Fruit fly (Drosophila melanogaster) whole organism, prepupa: Measurements from ENCODE around the gene CG3473.

Experiments
- Blimp-1 ChIP-seq: fragments of 200-800 bp; sonication (Bioruptor generic); optimal IDR thresholded peaks from 3 replicates; lab custom pipeline; 2017; ENCODE audit warnings: missing biosample characterization, missing genetic modification characterization, mild to moderate bottlenecking, moderate library complexity, missing genetic modification reagents
- CG10631 ChIP-seq: fragments of 200-800 bp; sonication (Bioruptor generic); optimal IDR thresholded peaks from 2 replicates; lab custom pipeline; 2016; ENCODE audit warnings: missing biosample characterization, missing genetic modification characterization
- CG10669 ChIP-seq: fragments of 200-800 bp; sonication (Bioruptor generic); optimal IDR thresholded peaks from 3 replicates; lab custom pipeline; 2018; ENCODE audit warnings: missing biosample characterization, mild to moderate bottlenecking, missing genetic modification characterization, moderate library complexity
- CG11294 ChIP-seq: fragments of 200-800 bp; sonication (Bioruptor generic); IDR thresholded peaks from 2 replicates; pipeline ENCODE4 v1.3.6; 2022; ENCODE audit warnings: missing biosample characterization, missing genetic modification characterization
- CG1621 ChIP-seq: fragments of 200-800 bp; sonication (Bioruptor generic); optimal IDR thresholded peaks from 3 replicates; lab custom pipeline; 2018; ENCODE audit warnings: missing biosample characterization, mild to moderate bottlenecking, missing genetic modification characterization
- CG3032 ChIP-seq: fragments of 200-800 bp; optimal IDR thresholded peaks from 2 replicates; lab custom pipeline; 2019; ENCODE audit warnings: missing biosample characterization, mild to moderate bottlenecking, missing genetic modification characterization, moderate library complexity
- CG31627 ChIP-seq: fragments of 200-800 bp; sonication (Bioruptor generic); optimal IDR thresholded peaks from 3 replicates; lab custom pipeline; 2016; ENCODE audit warnings: missing biosample characterization, missing genetic modification characterization
- CG34406 ChIP-seq: fragments of 200-800 bp; sonication (Bioruptor generic); optimal IDR thresholded peaks from 3 replicates; lab custom pipeline; 2016; ENCODE audit warnings: missing biosample characterization, missing genetic modification characterization
- CG3919 ChIP-seq: fragments of 200-800 bp; sonication (Bioruptor generic); optimal IDR thresholded peaks from 3 replicates; lab custom pipeline; 2016; ENCODE audit warnings: missing biosample characterization, missing genetic modification characterization
- CG4318 ChIP-seq: fragments of 200-800 bp; sonication (Bioruptor generic); optimal IDR thresholded peaks from 3 replicates; lab custom pipeline; 2017; ENCODE audit warnings: missing biosample characterization, mild to moderate bottlenecking, missing genetic modification characterization
- CG6163 ChIP-seq: fragments of 200-800 bp; sonication (Bioruptor generic); IDR thresholded peaks from 3 replicates; pipeline ENCODE4 v1.3.6; 2022; ENCODE audit warnings: missing biosample characterization, missing genetic modification characterization
- CG6792 ChIP-seq: fragments of 200-800 bp; sonication (Bioruptor generic); optimal IDR thresholded peaks from 3 replicates; lab custom pipeline; 2016; ENCODE audit warnings: missing biosample characterization, missing genetic modification characterization
- CG6854 ChIP-seq: fragments of 200-800 bp; sonication (Bioruptor generic); optimal IDR thresholded peaks from 2 replicates; lab custom pipeline; 2017; ENCODE audit warnings: missing biosample characterization, mild to moderate bottlenecking, missing genetic modification characterization
- CG7368 ChIP-seq: fragments of 200-800 bp; sonication (Bioruptor generic); optimal IDR thresholded peaks from 3 replicates; lab custom pipeline; 2016; ENCODE audit warnings: missing biosample characterization, missing genetic modification characterization
- CG8119 ChIP-seq: fragments of 200-800 bp; sonication (Bioruptor generic); IDR thresholded peaks from 3 replicates; pipeline ENCODE4 v1.3.6; 2022; ENCODE audit warnings: missing biosample characterization, missing genetic modification characterization
- CG8319 ChIP-seq: fragments of 200-800 bp; sonication (Bioruptor generic); optimal IDR thresholded peaks from 3 replicates; lab custom pipeline; 2016; ENCODE audit warnings: missing biosample characterization, missing genetic modification characterization
- CG8632 ChIP-seq: fragments of 200-800 bp; sonication (Bioruptor generic); optimal IDR thresholded peaks from 3 replicates; lab custom pipeline; 2016; ENCODE audit warnings: missing biosample characterization, missing genetic modification characterization
- CG9139 ChIP-seq: fragments of 200-800 bp; sonication (Bioruptor generic); optimal IDR thresholded peaks from 3 replicates; lab custom pipeline; 2017; ENCODE audit warnings: missing biosample characterization, mild to moderate bottlenecking, missing genetic modification characterization
- Eip75B ChIP-seq: fragments of 200-800 bp; sonication (Bioruptor generic); optimal IDR thresholded peaks from 3 replicates; lab custom pipeline; 2016; ENCODE audit warnings: missing biosample characterization, missing genetic modification characterization
- Eip78C ChIP-seq: fragments of 200-800 bp; sonication (Bioruptor generic); peaks from one replicate; lab custom pipeline; 2016; ENCODE audit warnings: missing biosample characterization, missing genetic modification characterization
- Eip93F ChIP-seq: fragments of 200-800 bp; sonication (Bioruptor generic); optimal IDR thresholded peaks from 2 replicates; lab custom pipeline; 2016; ENCODE audit warnings: missing biosample characterization, mild to moderate bottlenecking, missing genetic modification characterization
- Ets21C ChIP-seq: fragments of 200-800 bp; sonication (Bioruptor generic); optimal IDR thresholded peaks from 3 replicates; lab custom pipeline; 2016; ENCODE audit warnings: missing biosample characterization, missing genetic modification characterization
- Ets96B ChIP-seq: fragments of 200-800 bp; optimal IDR thresholded peaks from 2 replicates; lab custom pipeline; 2019; ENCODE audit warnings: missing biosample characterization, mild to moderate bottlenecking, missing genetic modification characterization, moderate library complexity
- Hr39 ChIP-seq: fragments of 200-800 bp; sonication (Bioruptor generic); optimal IDR thresholded peaks from 2 replicates; lab custom pipeline; 2016; ENCODE audit warnings: missing biosample characterization, missing genetic modification characterization
- Hr4 ChIP-seq: fragments of 200-800 bp; sonication (Bioruptor generic); optimal IDR thresholded peaks from 3 replicates; lab custom pipeline; 2016; ENCODE audit warnings: missing biosample characterization, missing genetic modification characterization
- Met ChIP-seq: fragments of 200-800 bp; sonication (Bioruptor generic); optimal IDR thresholded peaks from 3 replicates; lab custom pipeline; 2016; ENCODE audit warnings: missing biosample characterization, missing genetic modification characterization
- OdsH ChIP-seq: fragments of 200-800 bp; sonication (Bioruptor generic); optimal IDR thresholded peaks from 3 replicates; lab custom pipeline; 2016; ENCODE audit warnings: missing biosample characterization, missing genetic modification characterization
- Smox ChIP-seq: fragments of 200-800 bp; sonication (Bioruptor generic); optimal IDR thresholded peaks from 3 replicates; lab custom pipeline; 2016; ENCODE audit warnings: missing biosample characterization, missing genetic modification characterization
- Sox102F ChIP-seq: fragments of 200-800 bp; sonication (Bioruptor generic); optimal IDR thresholded peaks from 2 replicates; lab custom pipeline; 2016; ENCODE audit warnings: missing biosample characterization, mild to moderate bottlenecking, missing genetic modification characterization
- Sox14 ChIP-seq: fragments of 200-800 bp; sonication (Bioruptor generic); optimal IDR thresholded peaks from 3 replicates; lab custom pipeline; 2016; ENCODE audit warnings: missing biosample characterization, missing genetic modification characterization
- achi ChIP-seq: fragments of 200-800 bp; sonication (Bioruptor generic); optimal IDR thresholded peaks from 3 replicates; lab custom pipeline; 2016; ENCODE audit warnings: missing biosample characterization, missing genetic modification characterization
- acj6 ChIP-seq: fragments of 200-800 bp; sonication (Bioruptor generic); optimal IDR thresholded peaks from 3 replicates; lab custom pipeline; 2016; ENCODE audit warnings: missing biosample characterization, missing genetic modification characterization
- cyc ChIP-seq: fragments of 200-800 bp; sonication (Bioruptor generic); optimal IDR thresholded peaks from 3 replicates; lab custom pipeline; 2016; ENCODE audit warnings: missing biosample characterization, missing genetic modification characterization
- dac ChIP-seq: fragments of 200-800 bp; sonication (Bioruptor generic); optimal IDR thresholded peaks from 2 replicates; lab custom pipeline; 2017; ENCODE audit warnings: missing biosample characterization, mild to moderate bottlenecking, missing genetic modification characterization
- eg ChIP-seq: fragments of 200-800 bp; sonication (Bioruptor generic); IDR thresholded peaks from 3 replicates; pipeline ENCODE4 v1.3.6; 2022; ENCODE audit warnings: missing biosample characterization, missing genetic modification characterization
- esn ChIP-seq: fragments of 200-800 bp; sonication (Bioruptor generic); optimal IDR thresholded peaks from 2 replicates; lab custom pipeline; 2016; ENCODE audit warnings: missing biosample characterization, mild to moderate bottlenecking, missing genetic modification characterization, moderate library complexity
- fd59A ChIP-seq: fragments of 200-800 bp; sonication (Bioruptor generic); optimal IDR thresholded peaks from 2 replicates; lab custom pipeline; 2017; ENCODE audit warnings: missing biosample characterization, mild to moderate bottlenecking, missing genetic modification characterization, missing genetic modification reagents
- fd85E ChIP-seq: fragments of 200-800 bp; sonication (Bioruptor generic); optimal IDR thresholded peaks from 3 replicates; lab custom pipeline; 2016; ENCODE audit warnings: missing biosample characterization, missing genetic modification characterization
- fkh ChIP-seq: fragments of 200-800 bp; sonication (Bioruptor generic); optimal IDR thresholded peaks from 3 replicates; lab custom pipeline; 2017; ENCODE audit warnings: missing biosample characterization, mild to moderate bottlenecking, missing genetic modification characterization, moderate library complexity
- lz ChIP-seq: fragments of 200-800 bp; sonication (Bioruptor generic); optimal IDR thresholded peaks from 3 replicates; lab custom pipeline; 2016; ENCODE audit warnings: missing biosample characterization, missing genetic modification characterization
- pdm3 ChIP-seq: fragments of 200-800 bp; sonication (Bioruptor generic); optimal IDR thresholded peaks from 3 replicates; lab custom pipeline; 2016; ENCODE audit warnings: missing biosample characterization, missing genetic modification characterization
- salr ChIP-seq, 2 experiments: fragments of 200-800 bp; sonication (Bioruptor generic); optimal IDR thresholded peaks; 3 replicates each; lab custom pipeline; 2016 to 2018; ENCODE audit warnings: missing biosample characterization in 2 of 2, missing genetic modification characterization in 2 of 2, mild to moderate bottlenecking in 1 of 2
- svp ChIP-seq: fragments of 200-800 bp; sonication (Bioruptor generic); peaks from one replicate; lab custom pipeline; 2016; ENCODE audit warnings: missing biosample characterization, missing genetic modification characterization
- topi ChIP-seq: fragments of 200-800 bp; sonication (Bioruptor generic); optimal IDR thresholded peaks from 3 replicates; lab custom pipeline; 2016; ENCODE audit warnings: missing biosample characterization, missing genetic modification characterization
- vri ChIP-seq: fragments of 200-800 bp; sonication (Bioruptor generic); optimal IDR thresholded peaks from 3 replicates; lab custom pipeline; 2016; ENCODE audit warnings: missing biosample characterization, mild to moderate bottlenecking, missing genetic modification characterization

CG3473 gene

dm6 chr2L:14562320-14562719 lies 1.2 kb downstream of the CG3473 start:
- no peak for TF ChIP-seq CG11294 (GFP tag; lab: Robert Waterston, UW)
- TF ChIP-seq CG10631 (GFP tag; lab: Kevin White, UChicago) = no peak
- TF ChIP-seq Eip75B = peak; percentile 27
- TF ChIP-seq esn (GFP tag; lab: Kevin White, UChicago) = peak; percentile 68
- TF ChIP-seq achi (GFP tag; lab: Kevin White, UChicago) = peak; percentile 13
- TF ChIP-seq OdsH (GFP tag; lab: Kevin White, UChicago) = peak; percentile 21
- TF ChIP-seq Eip78C (GFP tag; lab: Kevin White, UChicago) = peak; percentile 79
- no peak for TF ChIP-seq fd59A (GFP tag; lab: Kevin White, UChicago)
- peak; percentile 73 for TF ChIP-seq Blimp-1 (GFP tag; lab: Kevin White, UChicago)
- no peak for TF ChIP-seq CG9139 (GFP tag; lab: Kevin White, UChicago)
- TF ChIP-seq Sox14 (GFP tag; lab: Kevin White, UChicago) = peak; percentile 58
- TF ChIP-seq CG3032 (tag; lab: Kevin White, UChicago) = no peak
- peak; percentile 64 for TF ChIP-seq CG31627 (GFP tag; lab: Kevin White, UChicago)
- no peak for TF ChIP-seq CG10669
- peak; percentile 14 for TF ChIP-seq vri (GFP tag; lab: Kevin White, UChicago)
- peak; percentile 72 for TF ChIP-seq Hr39
- TF ChIP-seq cyc = peak; percentile 9
- no peak for TF ChIP-seq eg (GFP tag; lab: Robert Waterston, UW)
- peak; percentile 82 for TF ChIP-seq svp
- TF ChIP-seq CG7368 = no peak
- TF ChIP-seq CG6163 = 0 out of 3 replicates have a peak, but pooled peaks have one; percentile 17
- TF ChIP-seq CG8632 (GFP tag; lab: Kevin White, UChicago) = peak; percentile 7
- no peak for TF ChIP-seq fd85E (GFP tag; lab: Kevin White, UChicago)
- no peak for TF ChIP-seq dac (GFP tag; lab: Kevin White, UChicago)
- TF ChIP-seq fkh (GFP tag; lab: Kevin White, UChicago) = no peak
- no peak for TF ChIP-seq CG8319 (GFP tag; lab: Kevin White, UChicago)
- peak; percentile 54 for TF ChIP-seq Smox (GFP tag; lab: Kevin White, UChicago)
- peak; percentile 71 for TF ChIP-seq Met
- TF ChIP-seq lz (GFP tag; lab: Kevin White, UChicago) = peak; percentile 63
- peak; percentile 12 for TF ChIP-seq Hr4
- TF ChIP-seq CG34406 (GFP tag; lab: Kevin White, UChicago) = peak; percentile 24
- TF ChIP-seq CG6792 = peak; percentile 43
- TF ChIP-seq CG1621 = no peak
- TF ChIP-seq topi (GFP tag; lab: Kevin White, UChicago) = peak; percentile 44
- TF ChIP-seq CG3919 = peak; percentile 23
- TF ChIP-seq pdm3 (GFP tag; lab: Kevin White, UChicago) = peak; percentile 23
- TF ChIP-seq Sox102F = peak; percentile 64
- peak; percentile 38 for TF ChIP-seq Ets21C (GFP tag; lab: Kevin White, UChicago)
- TF ChIP-seq CG6854 = peak; percentile 0
- TF ChIP-seq CG8119 (GFP tag; lab: Robert Waterston, UW) = no peak
- TF ChIP-seq acj6 (GFP tag; lab: Kevin White, UChicago) = peak; percentile 27

- TF ChIP-seq pdm3 (GFP tag; lab: Kevin White, UChicago) = no peak
- TF ChIP-seq CG6792 = no peak
- no peak for TF ChIP-seq vri (GFP tag; lab: Kevin White, UChicago)
- TF ChIP-seq salr (GFP tag; optimal IDR thresholded peaks at IDR 0.05; lab: Kevin White, UChicago) = no peak
- TF ChIP-seq CG9139 (GFP tag; lab: Kevin White, UChicago) = no peak
- TF ChIP-seq CG6854 = no peak
- peak; percentile 13 for TF ChIP-seq Eip78C (GFP tag; lab: Kevin White, UChicago)
- no peak for TF ChIP-seq dac (GFP tag; lab: Kevin White, UChicago)
- no peak for TF ChIP-seq Eip93F (GFP tag; lab: Kevin White, UChicago)
- TF ChIP-seq CG34406 (GFP tag; lab: Kevin White, UChicago) = no peak
- TF ChIP-seq Met = no peak
- TF ChIP-seq CG4318 (GFP tag; lab: Kevin White, UChicago) = no peak
- TF ChIP-seq CG6163 = peak; percentile 35; the same call in 1 of the 3 replicates
- no peak for TF ChIP-seq achi (GFP tag; lab: Kevin White, UChicago)
- no peak for TF ChIP-seq Ets96B (tag; lab: Kevin White, UChicago)
Measured at dm6 chr2L:14558818-14559405, 4.6 kb downstream of the CG3473 start.
